Worm (Caenorhabditis elegans): ENCODE results near the gene C04C11.1.
A peak's percentile ranks its signal among the peaks of the same experiment; 100 is the strongest.

- TF ChIP-seq aly-1 (tag; optimal IDR thresholded peaks at IDR 0.05) (peak; percentile 67), hnd-1 (tag; optimal IDR thresholded peaks at IDR 0.05) (no peak)
Measured at ce11 chrX:14026893-14027292, 6.5 kb downstream of the C04C11.1 start.
